Fruit fly (Drosophila melanogaster): ENCODE results near the gene CG17928.

Gene CG17928

dm6 chr2L:16842505-16842904 is 51.1 kb downstream of the CG17928 start (continued):
- TF ChIP-seq CG8119 (GFP tag; IDR thresholded peaks at IDR 0.05) = peak; percentile 35; the same call in 2 of the 3 replicates
- peak; percentile 23 for TF ChIP-seq dac (GFP tag; optimal IDR thresholded peaks at IDR 0.05)
- peak; percentile 41 for TF ChIP-seq Smox (GFP tag; optimal IDR thresholded peaks at IDR 0.05)
- no peak for TF ChIP-seq CG1621 (tag; optimal IDR thresholded peaks at IDR 0.05)
- peak; percentile 46 for TF ChIP-seq lz (GFP tag; optimal IDR thresholded peaks at IDR 0.05)
- peak; percentile 19 for TF ChIP-seq CG6808 (GFP tag; optimal IDR thresholded peaks at IDR 0.05)
- no peak for TF ChIP-seq vri (GFP tag; optimal IDR thresholded peaks at IDR 0.05)
